Worm (Caenorhabditis elegans): ENCODE measurements around the gene znf-622.

znf-622 gene

ce11 chrIII:6421473-6421872, 40.0 kb downstream of the znf-622 start:
- TF ChIP-seq alr-1 (tag; optimal IDR thresholded peaks at IDR 0.05): no peak
- peak; percentile 44 for TF ChIP-seq ama-1 (optimal IDR thresholded peaks at IDR 0.05)
- TF ChIP-seq nhr-129 (tag; optimal IDR thresholded peaks at IDR 0.05): no peak

ce11 chrIII:6421973-6422511, 40.6 kb downstream of the znf-622 start:
- TF ChIP-seq ceh-82 (tag; optimal IDR thresholded peaks at IDR 0.05) (no peak), elt-3 (tag; optimal IDR thresholded peaks at IDR 0.05) (no peak), sem-4 (tag; optimal IDR thresholded peaks at IDR 0.05) (no peak), F13H6.1 (tag; optimal IDR thresholded peaks at IDR 0.05) (peak; percentile 14), dmd-4 (tag; optimal IDR thresholded peaks at IDR 0.05) (no peak), nhr-129 (tag; optimal IDR thresholded peaks at IDR 0.05) (peak; percentile 40), nhr-25 (tag; optimal IDR thresholded peaks at IDR 0.05) (peak; percentile 66), gmeb-1 (tag; optimal IDR thresholded peaks at IDR 0.05) (peak; percentile 7), lin-13 (GFP tag; optimal IDR thresholded peaks at IDR 0.05) (no peak), C34F6.9 (tag; optimal IDR thresholded peaks at IDR 0.05) (no peak), mdl-1 (tag; optimal IDR thresholded peaks at IDR 0.05) (peak in 1 of 2 experiments; percentile 53), nhr-12 (tag; optimal IDR thresholded peaks at IDR 0.05) (no peak), elt-1 (tag; optimal IDR thresholded peaks at IDR 0.05) (no peak), ama-1 (optimal IDR thresholded peaks at IDR 0.05) (no peak), unc-55 (GFP tag; optimal IDR thresholded peaks at IDR 0.05) (no peak), unc-39 (tag; optimal IDR thresholded peaks at IDR 0.05) (no peak), lin-39 (tag; optimal IDR thresholded peaks at IDR 0.05) (no peak), nhr-23 (tag; optimal IDR thresholded peaks at IDR 0.05) (no peak), nhr-6 (tag; optimal IDR thresholded peaks at IDR 0.05) (no peak), blmp-1 (tag; optimal IDR thresholded peaks at IDR 0.05; ENCODE audit: insufficient read depth) (peak; percentile 62), ztf-1 (GFP tag; conservative IDR thresholded peaks at IDR 0.05) (no peak), sma-9 (GFP tag; optimal IDR thresholded peaks at IDR 0.05) (peak; percentile 75), sma-9 (tag; optimal IDR thresholded peaks at IDR 0.05) (no peak), lin-11 (tag; optimal IDR thresholded peaks at IDR 0.05) (no peak), Y55F3AM.14 (GFP tag; optimal IDR thresholded peaks at IDR 0.05) (no peak), fos-1 (tag; optimal IDR thresholded peaks at IDR 0.05) (peak; percentile 68), lsy-2 (tag; optimal IDR thresholded peaks at IDR 0.05) (no peak), unc-62 (GFP tag; optimal IDR thresholded peaks at IDR 0.05) (no peak), sma-3 (GFP tag; optimal IDR thresholded peaks at IDR 0.05) (peak; percentile 41), ztf-4 (tag; optimal IDR thresholded peaks at IDR 0.05) (no peak), crh-2 (tag; optimal IDR thresholded peaks at IDR 0.05) (peak; percentile 72)

- TF ChIP-seq nhr-237 (tag; optimal IDR thresholded peaks at IDR 0.05) (no peak), sma-9 (GFP tag; optimal IDR thresholded peaks at IDR 0.05) (peak; percentile 68), sma-9 (tag; optimal IDR thresholded peaks at IDR 0.05) (no peak), nhr-25 (tag; optimal IDR thresholded peaks at IDR 0.05) (peak; percentile 62), crh-2 (tag; optimal IDR thresholded peaks at IDR 0.05) (peak; percentile 65), fos-1 (tag; optimal IDR thresholded peaks at IDR 0.05) (peak; percentile 51)
Observed at ce11 chrIII:6422721-6423120, 41.3 kb downstream of the znf-622 start.

ce11 chrIII:6427205-6427604, 45.8 kb downstream of the znf-622 start, which contains the start of gene C05D11.8:
C05D11.8 (minus strand) TSS chrIII:6427305.
- TF ChIP-seq nhr-21 (tag; optimal IDR thresholded peaks at IDR 0.05): no peak

- TF ChIP-seq elt-1 (tag; optimal IDR thresholded peaks at IDR 0.05) (no peak), ZK546.5 (tag; optimal IDR thresholded peaks at IDR 0.05) (no peak), lin-13 (GFP tag; optimal IDR thresholded peaks at IDR 0.05) (no peak)
Observed at ce11 chrIII:6430834-6431233, 49.4 kb downstream of the znf-622 start, which contains the start of gene popl-1. popl-1 (minus strand) TSS chrIII:6430934.

Measured in whole organism, L2 larva.